Fruit fly (Drosophila melanogaster): ENCODE data around the gene CG46304.

- TF ChIP-seq CG10631 (GFP tag; optimal IDR thresholded peaks at IDR 0.05), result no peak
- no peak for TF ChIP-seq CG8319 (GFP tag; optimal IDR thresholded peaks at IDR 0.05)
- TF ChIP-seq acj6 (GFP tag; optimal IDR thresholded peaks at IDR 0.05), result no peak
- no peak for TF ChIP-seq net (GFP tag; optimal IDR thresholded peaks at IDR 0.05)
Observed at dm6 chr2L:18955666-18956065, 9.6 kb downstream of the CG46304 start.
